Fruit fly (Drosophila melanogaster): ENCODE data around the gene CG31717.
A peak's percentile ranks its signal among the peaks of the same experiment; 100 is the strongest.

The CG31717 gene

DNA sequence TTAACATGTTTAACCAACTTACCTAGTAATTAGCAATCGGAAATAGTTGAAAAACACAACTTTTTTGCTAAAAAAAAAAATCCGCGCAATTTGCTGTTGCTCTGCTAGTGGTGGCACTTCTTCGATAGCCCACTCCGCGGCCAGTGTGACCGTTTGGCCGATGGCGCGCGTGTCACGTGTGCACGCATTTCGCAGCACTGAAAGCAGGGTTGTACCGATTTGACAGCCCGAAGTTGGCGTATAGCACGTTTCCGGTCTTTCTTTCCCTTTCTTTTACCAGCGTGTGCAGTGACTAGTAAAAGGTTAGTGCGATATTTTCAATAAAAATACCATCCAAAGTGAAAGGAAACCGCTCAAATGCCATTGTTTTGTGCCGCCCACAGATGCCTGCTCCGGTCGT, 49.7 kb upstream of the CG31717 start, which contains the start of the genes Ripalpha and RpL7 (continued):
- TF ChIP-seq CG6276 (GFP tag; optimal IDR thresholded peaks at IDR 0.05) (no peak), net (GFP tag; optimal IDR thresholded peaks at IDR 0.05) (peak; percentile 93), CG3032 (tag; optimal IDR thresholded peaks at IDR 0.05) (peak; percentile 75), Hr39 (GFP tag; optimal IDR thresholded peaks at IDR 0.05) (peak; percentile 93), Gug (GFP tag; IDR thresholded peaks at IDR 0.05) (peak; percentile 69), svp (GFP tag) (peak; percentile 92), fkh (GFP tag; optimal IDR thresholded peaks at IDR 0.05) (peak; percentile 90), dsx (GFP tag; optimal IDR thresholded peaks at IDR 0.05; ENCODE audit: poor library complexity, severe bottlenecking) (no peak), CG8319 (GFP tag; optimal IDR thresholded peaks at IDR 0.05) (peak; percentile 87), CG4318 (GFP tag; optimal IDR thresholded peaks at IDR 0.05) (no peak), Sox102F (GFP tag; optimal IDR thresholded peaks at IDR 0.05) (peak; percentile 94), CG34406 (GFP tag; optimal IDR thresholded peaks at IDR 0.05) (peak; percentile 92), cyc (GFP tag; optimal IDR thresholded peaks at IDR 0.05) (peak; percentile 96), CG32006 (GFP tag; optimal IDR thresholded peaks at IDR 0.05) (no peak)

dm6 chr2L:10201743-10202142, 48.8 kb upstream of the CG31717 start:
- TF ChIP-seq CG32006 (GFP tag; optimal IDR thresholded peaks at IDR 0.05) (no peak), CG15336 (GFP tag; IDR thresholded peaks at IDR 0.05) (no peak)

DNA sequence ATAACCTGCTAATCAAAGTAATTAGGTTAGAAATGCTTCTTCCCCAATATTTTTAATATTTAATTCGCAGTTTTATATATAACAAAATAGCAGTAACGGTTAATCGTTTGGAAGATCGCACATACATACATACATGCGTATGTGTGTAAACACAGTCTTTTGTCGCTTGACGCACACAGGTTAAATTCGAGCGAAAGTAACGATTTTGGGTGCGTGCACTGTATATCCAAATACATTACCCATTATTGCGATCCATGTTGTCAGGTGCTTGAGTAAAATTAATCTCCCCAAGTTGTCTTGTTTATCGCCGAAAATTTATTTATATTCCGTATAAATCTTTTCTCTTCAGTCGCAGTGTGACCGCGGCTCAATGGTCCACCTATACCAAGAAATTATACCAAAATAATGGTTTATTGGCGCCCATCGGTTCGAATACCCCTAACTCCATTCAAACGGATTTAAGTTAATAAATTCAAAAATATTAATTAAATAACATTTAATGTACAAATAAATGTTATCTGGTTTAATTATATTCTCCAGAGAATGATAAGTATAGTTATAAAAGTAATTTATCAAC, 46.5 kb upstream of the CG31717 start, which contains the start of gene CG34159:
Gene CG34159, minus strand, starts transcription at position 385 of the 577 bp plus-strand sequence.
- TF ChIP-seq Hr4 (GFP tag; optimal IDR thresholded peaks at IDR 0.05), result no peak
- TF ChIP-seq CG4318 (GFP tag; optimal IDR thresholded peaks at IDR 0.05), result no peak
- TF ChIP-seq dac (GFP tag; optimal IDR thresholded peaks at IDR 0.05), result no peak
- TF ChIP-seq CG11294 (GFP tag; IDR thresholded peaks at IDR 0.05), result no peak
- TF ChIP-seq cyc (GFP tag; optimal IDR thresholded peaks at IDR 0.05), result no peak
- no peak for TF ChIP-seq CG3032 (tag; optimal IDR thresholded peaks at IDR 0.05)
- TF ChIP-seq fd85E (GFP tag; optimal IDR thresholded peaks at IDR 0.05), result no peak
- TF ChIP-seq CG6808 (GFP tag; optimal IDR thresholded peaks at IDR 0.05), result no peak
- no peak for TF ChIP-seq Hr39 (GFP tag; optimal IDR thresholded peaks at IDR 0.05)
- TF ChIP-seq OdsH (GFP tag; optimal IDR thresholded peaks at IDR 0.05), result no peak
- no peak for TF ChIP-seq vri (GFP tag; optimal IDR thresholded peaks at IDR 0.05)
- no peak for TF ChIP-seq fd59A (GFP tag; optimal IDR thresholded peaks at IDR 0.05)
- no peak for TF ChIP-seq CG3919 (GFP tag; optimal IDR thresholded peaks at IDR 0.05)
- no peak for TF ChIP-seq CG6163 (GFP tag; IDR thresholded peaks at IDR 0.05)
- TF ChIP-seq CG34406 (GFP tag; optimal IDR thresholded peaks at IDR 0.05), result no peak
- no peak for TF ChIP-seq achi (GFP tag; optimal IDR thresholded peaks at IDR 0.05)
- TF ChIP-seq topi (GFP tag; optimal IDR thresholded peaks at IDR 0.05), result no peak
- TF ChIP-seq Sox14 (GFP tag; optimal IDR thresholded peaks at IDR 0.05), result peak; percentile 31
- TF ChIP-seq spab (GFP tag; optimal IDR thresholded peaks at IDR 0.05), result no peak
- peak; percentile 76 for TF ChIP-seq fkh (GFP tag; optimal IDR thresholded peaks at IDR 0.05)
- TF ChIP-seq CG16779 (tag; optimal IDR thresholded peaks at IDR 0.05), result no peak
- no peak for TF ChIP-seq CG8119 (GFP tag; IDR thresholded peaks at IDR 0.05)
- no peak for TF ChIP-seq CG15336 (GFP tag; IDR thresholded peaks at IDR 0.05)
- peak; percentile 17 for TF ChIP-seq CG6854 (GFP tag; optimal IDR thresholded peaks at IDR 0.05)
- no peak for TF ChIP-seq net (GFP tag; optimal IDR thresholded peaks at IDR 0.05)
- TF ChIP-seq Blimp-1 (GFP tag; optimal IDR thresholded peaks at IDR 0.05), result no peak
- TF ChIP-seq CG8319 (GFP tag; optimal IDR thresholded peaks at IDR 0.05), result no peak
- no peak for TF ChIP-seq CG31627 (GFP tag; optimal IDR thresholded peaks at IDR 0.05)
- no peak for TF ChIP-seq Met (GFP tag; optimal IDR thresholded peaks at IDR 0.05)
- peak; percentile 27 for TF ChIP-seq Eip78C (GFP tag)
- no peak for TF ChIP-seq Eip93F (GFP tag; optimal IDR thresholded peaks at IDR 0.05)
- no peak for TF ChIP-seq CG6792 (GFP tag; optimal IDR thresholded peaks at IDR 0.05)
- TF ChIP-seq esn (GFP tag; optimal IDR thresholded peaks at IDR 0.05), result no peak
- no peak for TF ChIP-seq Ets96B (tag; optimal IDR thresholded peaks at IDR 0.05)
- no peak for TF ChIP-seq CG9139 (GFP tag; optimal IDR thresholded peaks at IDR 0.05)
- no peak for TF ChIP-seq Lpt (GFP tag; optimal IDR thresholded peaks at IDR 0.05)

Data from whole organism, prepupa.